Worm (Caenorhabditis elegans) whole organism, L4/young adult: ENCODE data around the gene F28C6.5.

Source experiments
- dao-5 ChIP-seq: sonication (generic microtip); optimal IDR thresholded peaks from 2 replicates; lab custom pipeline; 2016; ENCODE audit warnings: missing genotype, missing genetic modification characterization, moderate library complexity, missing compliant biosample characterization
- him-1 ChIP-seq: sonication (generic microtip); optimal IDR thresholded peaks from 2 replicates; lab custom pipeline; 2016; ENCODE audit warnings: missing genotype, missing genetic modification reagents, missing genetic modification characterization, missing compliant biosample characterization

DNA sequence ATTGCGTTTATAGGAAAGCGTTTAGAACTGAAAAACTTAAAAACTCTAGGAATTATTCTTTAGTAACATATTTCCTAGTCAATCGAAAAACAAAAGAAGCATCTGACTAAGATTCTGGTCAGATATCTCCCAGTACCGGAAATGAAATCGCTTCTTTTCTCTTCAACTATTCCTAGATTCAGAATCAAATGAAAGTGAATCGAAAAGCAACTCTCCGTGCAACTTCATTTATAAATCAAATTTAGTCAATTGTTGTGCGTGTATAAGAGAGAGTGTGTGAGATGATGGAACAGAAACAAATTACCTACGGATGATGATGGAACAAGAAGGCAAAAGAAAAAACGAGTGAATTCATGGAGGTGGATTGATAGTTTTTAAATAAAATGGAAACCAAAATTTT lies 40.1 kb upstream of the F28C6.5 start:
- TF ChIP-seq dao-5 (tag; lab: Kevin White, UChicago) (no peak), him-1 (tag; lab: Kevin White, UChicago) (no peak)
